Worm (Caenorhabditis elegans): ENCODE results near the gene amdh-1.

DNA sequence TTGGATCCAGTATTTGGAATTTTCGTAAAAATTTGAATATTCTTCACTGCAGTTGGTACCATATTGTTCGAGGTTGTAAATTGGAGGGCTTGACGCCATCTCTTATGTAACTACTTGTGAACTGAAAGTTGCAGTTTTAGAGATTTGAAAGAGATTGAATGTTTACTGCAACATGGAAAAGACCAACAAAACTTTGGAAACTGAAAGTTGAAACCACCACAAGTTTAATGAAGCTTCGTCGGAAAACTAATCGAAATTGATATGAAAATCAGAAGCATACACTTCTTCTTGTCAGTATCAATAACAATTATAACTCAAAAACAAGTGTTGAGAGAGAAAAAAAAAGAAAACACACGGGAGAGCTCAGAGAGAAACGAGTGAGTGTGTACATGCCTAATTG lies 16.4 kb downstream of the amdh-1 start, which contains the start of gene srg-7:
- TF ChIP-seq snpc-1.3 (tag; optimal IDR thresholded peaks at IDR 0.05; ENCODE audit: insufficient read depth) (no peak), egl-44 (GFP tag; IDR thresholded peaks at IDR 0.05) (no peak), lin-40 (tag; optimal IDR thresholded peaks at IDR 0.05) (no peak), mes-4 (tag; optimal IDR thresholded peaks at IDR 0.05) (no peak), B0261.1 (tag; optimal IDR thresholded peaks at IDR 0.05) (no peak), ztf-18 (tag; optimal IDR thresholded peaks at IDR 0.05) (no peak), lag-1 (GFP tag; IDR thresholded peaks at IDR 0.05) (no peak), nhr-179 (tag; optimal IDR thresholded peaks at IDR 0.05) (no peak), nhr-90 (tag; optimal IDR thresholded peaks at IDR 0.05) (no peak), chd-7 (tag; optimal IDR thresholded peaks at IDR 0.05) (no peak), egrh-3 (GFP tag; IDR thresholded peaks at IDR 0.05) (no peak), F57A8.1 (GFP tag; optimal IDR thresholded peaks at IDR 0.05) (no peak), ama-1 (optimal IDR thresholded peaks at IDR 0.05) (no peak), ama-1 (GFP tag; optimal IDR thresholded peaks at IDR 0.05) (no peak), hlh-26 (GFP tag; conservative IDR thresholded peaks at IDR 0.05) (no peak)
